Worm (Caenorhabditis elegans) whole organism, L4 larva: ENCODE measurements around the gene C18D11.3.

Experiments
- F37D6.2 ChIP-seq: sonication (generic microtip); optimal IDR thresholded peaks from 2 replicates; lab custom pipeline; 2016; ENCODE audit warnings: mild to moderate bottlenecking, missing genetic modification characterization, missing compliant biosample characterization
- F44E2.7 ChIP-seq: fragments of 200-800 bp; sonication (Bioruptor generic); IDR thresholded peaks from 2 replicates; pipeline ENCODE4 v2.1.2; 2022; ENCODE audit warnings: missing genetic modification characterization, missing compliant biosample characterization
- F49E8.2 ChIP-seq: sonication (generic microtip); optimal IDR thresholded peaks from 2 replicates; lab custom pipeline; 2016; ENCODE audit warnings: missing compliant biosample characterization, mild to moderate bottlenecking, missing genetic modification characterization, borderline replicate concordance
- T20F7.1 ChIP-seq: fragments of 200-800 bp; sonication (Bioruptor generic); optimal IDR thresholded peaks from 2 replicates; lab custom pipeline; 2018; ENCODE audit warnings: mild to moderate bottlenecking, missing genetic modification characterization, missing compliant biosample characterization
- ZK337.2 ChIP-seq: fragments of 200-800 bp; sonication (Bioruptor generic); IDR thresholded peaks from 2 replicates; pipeline ENCODE4 v1.3.6; 2022; ENCODE audit warnings: missing genetic modification reagents, missing genetic modification characterization, missing compliant biosample characterization
- aly-2 ChIP-seq: sonication (generic microtip); optimal IDR thresholded peaks from 2 replicates; lab custom pipeline; 2018; ENCODE audit warnings: missing biosample characterization, missing genetic modification characterization
- ama-1 ChIP-seq: fragments of 150-350 bp; optimal IDR thresholded peaks from 2 replicates; lab custom pipeline; 2014; ENCODE audit warnings: inconsistent platforms, mixed read lengths
- arid-1 ChIP-seq: fragments of 200-800 bp; sonication (Bioruptor generic); conservative IDR thresholded peaks from 2 replicates; pipeline ENCODE4 v1.3.6; 2022; ENCODE audit warnings: missing genetic modification reagents, missing genetic modification characterization, missing compliant biosample characterization
- attf-4 ChIP-seq: sonication (generic microtip); optimal IDR thresholded peaks from 3 replicates; lab custom pipeline; 2017; ENCODE audit warnings: missing biosample characterization, missing genetic modification characterization
- ceh-20 ChIP-seq: fragments of 200-800 bp; sonication (Bioruptor generic); IDR thresholded peaks from 2 replicates; pipeline ENCODE4 v1.3.6; 2022; ENCODE audit warnings: missing genetic modification reagents, missing genetic modification characterization, missing compliant biosample characterization
- ceh-28 ChIP-seq: fragments of 150-350 bp; optimal IDR thresholded peaks from 2 replicates; lab custom pipeline; 2014; ENCODE audit warnings: missing biosample characterization, missing genetic modification reagents, missing genetic modification characterization
- ceh-82 ChIP-seq: sonication (generic microtip); optimal IDR thresholded peaks from 2 replicates; lab custom pipeline; 2017; ENCODE audit warnings: missing biosample characterization, missing genetic modification characterization
- daf-19 ChIP-seq: fragments of 200-800 bp; sonication (Bioruptor generic); conservative IDR thresholded peaks from 2 replicates; pipeline ENCODE4 v1.3.6; 2022; ENCODE audit warnings: missing genetic modification characterization, missing compliant biosample characterization
- dpl-1 ChIP-seq: fragments of 150-350 bp; optimal IDR thresholded peaks from 2 replicates; lab custom pipeline; 2014; ENCODE audit warnings: missing biosample characterization, missing genetic modification reagents, missing genetic modification characterization
- dve-1 ChIP-seq: sonication (generic microtip); optimal IDR thresholded peaks from 2 replicates; lab custom pipeline; 2017; ENCODE audit warnings: antibody characterized with exemption, mild to moderate bottlenecking, missing genetic modification characterization, missing compliant biosample characterization; ENCODE audit not compliant: insufficient read depth
- fos-1 ChIP-seq: fragments of 150-350 bp; optimal IDR thresholded peaks from 2 replicates; lab custom pipeline; 2014; ENCODE audit warnings: missing biosample characterization, missing genetic modification characterization
- hif-1 ChIP-seq, 2 experiments: sonication (generic microtip); optimal IDR thresholded peaks; 2 replicates each; lab custom pipeline; 2016 to 2017; ENCODE audit warnings: missing compliant biosample characterization in 2 of 2, missing genetic modification characterization in 2 of 2, missing genetic modification reagents in 2 of 2, missing genotype in 2 of 2, mild to moderate bottlenecking in 1 of 2
- hlh-11 ChIP-seq: fragments of 200-800 bp; sonication (Bioruptor generic); optimal IDR thresholded peaks from 2 replicates; lab custom pipeline; 2018; ENCODE audit warnings: mild to moderate bottlenecking, missing genetic modification characterization, missing compliant biosample characterization
- hlh-30 ChIP-seq: sonication (generic microtip); optimal IDR thresholded peaks from 2 replicates; lab custom pipeline; 2017; ENCODE audit warnings: antibody characterized with exemption, mild to moderate bottlenecking, missing genetic modification characterization, missing compliant biosample characterization; ENCODE audit not compliant: insufficient read depth
- hmg-1.1 ChIP-seq: fragments of 200-800 bp; sonication (Bioruptor generic); IDR thresholded peaks from 2 replicates; pipeline ENCODE4 v1.3.6; 2022; ENCODE audit warnings: missing genetic modification reagents, missing genetic modification characterization, missing compliant biosample characterization
- lin-15B ChIP-seq: fragments of 150-350 bp; sonication (generic microtip); optimal IDR thresholded peaks from 3 replicates; lab custom pipeline; 2014; ENCODE audit warnings: missing biosample characterization, missing genetic modification characterization
- lsy-2 ChIP-seq, 2 experiments: fragments of 150-350 bp in 1 of 2; sonication (generic microtip) in 1 of 2; optimal IDR thresholded peaks; 2 replicates each; lab custom pipeline; 2014 to 2017; ENCODE audit warnings: missing biosample characterization in 2 of 2, missing genetic modification characterization in 2 of 2
- madf-5 ChIP-seq, 2 experiments: fragments of 200-800 bp; sonication (Bioruptor generic); IDR thresholded peaks; 2 replicates each; pipeline ENCODE4 v1.3.6; 2022; ENCODE audit warnings: missing compliant biosample characterization in 2 of 2, missing genetic modification characterization in 2 of 2
- madf-9 ChIP-seq: fragments of 200-800 bp; sonication (Bioruptor generic); conservative IDR thresholded peaks from 2 replicates; pipeline ENCODE4 v1.3.6; 2022; ENCODE audit warnings: missing genetic modification reagents, missing genetic modification characterization, missing compliant biosample characterization
- mdl-1 ChIP-seq, 2 experiments: fragments of 150-350 bp in 1 of 2; sonication (generic microtip) in 1 of 2; optimal IDR thresholded peaks; 2 replicates each; lab custom pipeline; 2014 to 2017; ENCODE audit warnings: missing biosample characterization in 2 of 2, missing genetic modification characterization in 2 of 2
- mdt-29 ChIP-seq: fragments of 200-800 bp; sonication (Bioruptor generic); IDR thresholded peaks from 2 replicates; pipeline ENCODE4 v1.3.6; 2022; ENCODE audit warnings: missing genetic modification reagents, missing genetic modification characterization, missing compliant biosample characterization
- mxl-2 ChIP-seq: fragments of 200-800 bp; sonication (Bioruptor generic); conservative IDR thresholded peaks from 2 replicates; pipeline ENCODE4 v1.3.6; 2022; ENCODE audit warnings: missing genetic modification reagents, missing genetic modification characterization, missing compliant biosample characterization
- mxl-3 ChIP-seq: fragments of 200-800 bp; sonication (Bioruptor generic); optimal IDR thresholded peaks from 2 replicates; lab custom pipeline; 2018; ENCODE audit warnings: mild to moderate bottlenecking, missing genetic modification characterization, missing compliant biosample characterization
- nhr-10 ChIP-seq: fragments of 150-350 bp; optimal IDR thresholded peaks from 2 replicates; lab custom pipeline; 2014; ENCODE audit warnings: missing biosample characterization, missing genetic modification characterization
- nhr-11 ChIP-seq: fragments of 150-350 bp; optimal IDR thresholded peaks from 2 replicates; lab custom pipeline; 2014; ENCODE audit warnings: missing biosample characterization, missing genetic modification characterization
- nhr-111 ChIP-seq: fragments of 200-800 bp; sonication (Bioruptor generic); optimal IDR thresholded peaks from 2 replicates; lab custom pipeline; 2018; ENCODE audit warnings: mild to moderate bottlenecking, missing genetic modification characterization, missing compliant biosample characterization
- nhr-237 ChIP-seq: sonication (generic microtip); optimal IDR thresholded peaks from 2 replicates; lab custom pipeline; 2017; ENCODE audit warnings: missing biosample characterization, missing genetic modification characterization
- nhr-28 ChIP-seq: fragments of 150-350 bp; optimal IDR thresholded peaks from 2 replicates; lab custom pipeline; 2014; ENCODE audit warnings: missing biosample characterization, missing genetic modification characterization
- nhr-41 ChIP-seq: fragments of 200-800 bp; sonication (Bioruptor generic); IDR thresholded peaks from 2 replicates; pipeline ENCODE4 v1.3.6; 2022; ENCODE audit warnings: missing genetic modification reagents, missing genetic modification characterization, missing compliant biosample characterization
- nhr-6 ChIP-seq: fragments of 150-350 bp; optimal IDR thresholded peaks from 2 replicates; lab custom pipeline; 2014; ENCODE audit warnings: missing biosample characterization, missing genetic modification characterization
- nhr-76 ChIP-seq: fragments of 150-350 bp; optimal IDR thresholded peaks from 2 replicates; lab custom pipeline; 2014; ENCODE audit warnings: missing biosample characterization, missing genetic modification characterization
- nhr-77 ChIP-seq: fragments of 150-350 bp; optimal IDR thresholded peaks from 2 replicates; lab custom pipeline; 2014; ENCODE audit warnings: missing biosample characterization, missing genetic modification characterization
- php-3 ChIP-seq: fragments of 200-800 bp; sonication (Bioruptor generic); IDR thresholded peaks from 2 replicates; pipeline ENCODE4 v1.3.6; 2022; ENCODE audit warnings: missing genetic modification reagents, missing genetic modification characterization, missing compliant biosample characterization
- pqm-1 ChIP-seq: sonication (generic microtip); optimal IDR thresholded peaks from 2 replicates; lab custom pipeline; 2017; ENCODE audit warnings: missing biosample characterization, missing genetic modification characterization
- rbr-2 ChIP-seq: sonication (generic microtip); optimal IDR thresholded peaks from 2 replicates; lab custom pipeline; 2016; ENCODE audit warnings: missing genotype, missing genetic modification characterization, missing compliant biosample characterization
- saeg-2 ChIP-seq: fragments of 200-800 bp; sonication (Bioruptor generic); IDR thresholded peaks from 2 replicates; pipeline ENCODE4 v1.3.6; 2022; ENCODE audit warnings: missing genetic modification reagents, missing genetic modification characterization, missing compliant biosample characterization
- set-16 ChIP-seq: fragments of 200-800 bp; sonication (Bioruptor generic); IDR thresholded peaks from 2 replicates; pipeline ENCODE4 v1.3.6; 2022; ENCODE audit warnings: missing genetic modification reagents, missing genetic modification characterization, missing compliant biosample characterization
- spr-1 ChIP-seq: sonication (generic microtip); optimal IDR thresholded peaks from 2 replicates; lab custom pipeline; 2016; ENCODE audit warnings: mild to moderate bottlenecking, missing genetic modification characterization, missing compliant biosample characterization
- spr-3 ChIP-seq: fragments of 200-800 bp; sonication (Bioruptor generic); optimal IDR thresholded peaks from 2 replicates; lab custom pipeline; 2018; ENCODE audit warnings: mild to moderate bottlenecking, missing genetic modification characterization, missing compliant biosample characterization
- tag-97 ChIP-seq: fragments of 200-800 bp; sonication (Bioruptor generic); IDR thresholded peaks from 2 replicates; pipeline ENCODE4 v1.3.6; 2022; ENCODE audit warnings: missing genetic modification characterization, missing compliant biosample characterization
- tra-1 ChIP-seq: fragments of 200-800 bp; sonication (Bioruptor generic); IDR thresholded peaks from 2 replicates; pipeline ENCODE4 v1.3.6; 2022; ENCODE audit warnings: missing genetic modification reagents, missing genetic modification characterization, missing compliant biosample characterization
- unc-130 ChIP-seq: sonication (generic microtip); optimal IDR thresholded peaks from 2 replicates; lab custom pipeline; 2016; ENCODE audit warnings: missing genetic modification reagents, missing genetic modification characterization, missing compliant biosample characterization
- unc-39 ChIP-seq: sonication (generic microtip); optimal IDR thresholded peaks from 2 replicates; lab custom pipeline; 2017; ENCODE audit warnings: missing biosample characterization, missing genetic modification characterization
- unc-62 ChIP-seq, 3 experiments: fragments of 150-350 bp in 1 of 3; sonication (generic microtip); optimal IDR thresholded peaks in 2 of 3; peaks in 1 of 3; 1 replicate in 1 of 3; 2 replicates in 2 of 3; lab custom pipeline; 2014 to 2017; ENCODE audit warnings: missing biosample characterization in 3 of 3, missing genetic modification characterization in 3 of 3, missing genetic modification reagents in 3 of 3, missing genotype in 1 of 3
- vab-7 ChIP-seq: fragments of 200-800 bp; sonication (Bioruptor generic); IDR thresholded peaks from 2 replicates; pipeline ENCODE4 v1.3.6; 2022; ENCODE audit warnings: missing genetic modification reagents, missing genetic modification characterization, missing compliant biosample characterization
- zfp-3 ChIP-seq: fragments of 200-800 bp; sonication (Bioruptor generic); conservative IDR thresholded peaks from 2 replicates; pipeline ENCODE4 v1.3.6; 2022; ENCODE audit warnings: missing genetic modification reagents, missing genetic modification characterization, missing compliant biosample characterization
- zip-2 ChIP-seq: fragments of 150-350 bp; optimal IDR thresholded peaks from 2 replicates; lab custom pipeline; 2014; ENCODE audit warnings: missing biosample characterization, missing genetic modification characterization

Gene C18D11.3

ce11 chrIII:11836054-11836453, 12.8 kb downstream of the C18D11.3 start (continued):
- TF ChIP-seq vab-7 (GFP tag; lab: Robert Waterston, UW) (no peak), dpl-1 (GFP tag; lab: Kevin White, UChicago) (no peak), spr-3 (GFP tag; lab: Kevin White, UChicago) (no peak), T20F7.1 (GFP tag; lab: Kevin White, UChicago) (no peak), lsy-2 (tag; optimal IDR thresholded peaks at IDR 0.05; lab: Kevin White, UChicago) (peak in 1 of 2 experiments; percentile 51), unc-39 (tag; lab: Kevin White, UChicago) (no peak), set-16 (0 out of 2 replicates have a peak, but pooled peaks have one; percentile 19), spr-1 (no peak), attf-4 (no peak), saeg-2 (GFP tag; lab: Robert Waterston, UW) (no peak), ceh-82 (no peak), nhr-76 (tag; lab: Kevin White, UChicago) (no peak), hmg-1.1 (GFP tag; lab: Robert Waterston, UW) (peak; percentile 25; the same call in 1 of the 2 replicates), unc-62 (GFP tag; optimal IDR thresholded peaks at IDR 0.05 in 1 of 2; lab: Kevin White, UChicago) (peak in 1 of 2 experiments; percentile 50), unc-62 (tag; optimal IDR thresholded peaks at IDR 0.05; lab: Kevin White, UChicago) (no peak), F37D6.2 (no peak), tra-1 (GFP tag; lab: Robert Waterston, UW) (no peak), nhr-6 (tag; lab: Kevin White, UChicago) (no peak), madf-5 (GFP tag; IDR thresholded peaks at IDR 0.05; lab: Robert Waterston, UW) (no peak), arid-1 (GFP tag; lab: Robert Waterston, UW) (no peak), nhr-10 (tag; lab: Kevin White, UChicago) (no peak), lin-15B (tag; lab: Kevin White, UChicago) (no peak), ceh-20 (GFP tag; lab: Robert Waterston, UW) (no peak), madf-9 (GFP tag; lab: Robert Waterston, UW) (no peak), dve-1 (no peak), hif-1 (tag; optimal IDR thresholded peaks at IDR 0.05; lab: Kevin White, UChicago) (peak in 1 of 2 experiments; percentile 10), tag-97 (GFP tag; lab: Robert Waterston, UW) (no peak), F49E8.2 (no peak), unc-130 (GFP tag; lab: Kevin White, UChicago) (no peak), mdt-29 (no peak), nhr-41 (GFP tag; lab: Robert Waterston, UW) (no peak), ama-1 (no peak), fos-1 (tag; lab: Kevin White, UChicago) (no peak), ceh-28 (tag; lab: Kevin White, UChicago) (no peak), aly-2 (no peak), pqm-1 (tag; lab: Kevin White, UChicago) (no peak), F44E2.7 (GFP tag; lab: Robert Waterston, UW) (no peak), nhr-237 (no peak), mxl-3 (GFP tag; lab: Kevin White, UChicago) (peak; percentile 4), mdl-1 (tag; optimal IDR thresholded peaks at IDR 0.05; lab: Kevin White, UChicago) (peak in 1 of 2 experiments; percentile 33), nhr-11 (tag; lab: Kevin White, UChicago) (peak; percentile 9), hlh-11 (peak; percentile 9), ZK337.2 (GFP tag; lab: Robert Waterston, UW) (0 out of 2 replicates have a peak, but pooled peaks have one; percentile 2), zip-2 (tag; lab: Kevin White, UChicago) (no peak), hlh-30 (peak; percentile 9), nhr-77 (tag; lab: Kevin White, UChicago) (no peak), rbr-2 (no peak), nhr-111 (GFP tag; lab: Kevin White, UChicago) (no peak), php-3 (no peak), nhr-28 (no peak), mxl-2 (GFP tag; lab: Robert Waterston, UW) (no peak), zfp-3 (GFP tag; lab: Robert Waterston, UW) (no peak), daf-19 (GFP tag; lab: Robert Waterston, UW) (no peak)
